Worm (Caenorhabditis elegans): Measurements from ENCODE around the gene pag-3.

- no peak for TF ChIP-seq snpc-4 (tag; optimal IDR thresholded peaks at IDR 0.05)
- TF ChIP-seq nhr-28 (tag; optimal IDR thresholded peaks at IDR 0.05): no peak
- TF ChIP-seq zip-8 (tag; optimal IDR thresholded peaks at IDR 0.05): no peak
Measured at ce11 chrX:14958401-14958800, 4.0 kb upstream of the pag-3 start.

Data from whole organism, mixed stage, embryonic.